Worm (Caenorhabditis elegans): ENCODE measurements around the gene F52H2.15.

ce11 chrX:2583135-2583683 is 18.1 kb downstream of the F52H2.15 start:
- TF ChIP-seq skn-1 (tag; optimal IDR thresholded peaks at IDR 0.05) (no peak), lin-13 (GFP tag; optimal IDR thresholded peaks at IDR 0.05) (no peak), dmd-6 (GFP tag; IDR thresholded peaks at IDR 0.05) (no peak), ztf-11 (tag; optimal IDR thresholded peaks at IDR 0.05) (no peak), lin-1 (GFP tag; IDR thresholded peaks at IDR 0.05) (no peak)
